Worm (Caenorhabditis elegans): Measurements from ENCODE around the gene nhr-150.

ce11 chrV:15498434-15498833 lies 17.2 kb upstream of the nhr-150 start, which contains the start of gene C06B8.7:
- no peak for TF ChIP-seq dpl-1 (GFP tag; optimal IDR thresholded peaks at IDR 0.05)
- no peak for TF ChIP-seq ZK337.2 (GFP tag; IDR thresholded peaks at IDR 0.05)
- TF ChIP-seq ceh-20 (GFP tag; IDR thresholded peaks at IDR 0.05), result no peak
- TF ChIP-seq tag-97 (GFP tag; IDR thresholded peaks at IDR 0.05), result no peak
- no peak for TF ChIP-seq lin-29 (GFP tag; IDR thresholded peaks at IDR 0.05)
- TF ChIP-seq daf-12 (tag; optimal IDR thresholded peaks at IDR 0.05), result no peak
- TF ChIP-seq nhr-25 (tag; optimal IDR thresholded peaks at IDR 0.05; ENCODE audit: borderline replicate concordance, insufficient read depth), result no peak
- no peak for TF ChIP-seq Y48G9A.11 (GFP tag; IDR thresholded peaks at IDR 0.05)
- TF ChIP-seq zip-11 (GFP tag; IDR thresholded peaks at IDR 0.05), result no peak
- TF ChIP-seq ama-1 (optimal IDR thresholded peaks at IDR 0.05), result no peak
- TF ChIP-seq snpc-4 (tag; optimal IDR thresholded peaks at IDR 0.05), result no peak
- TF ChIP-seq pha-4 (GFP tag; IDR thresholded peaks at IDR 0.05), result no peak
- TF ChIP-seq pha-4 (tag; optimal IDR thresholded peaks at IDR 0.05), result no peak

All from whole organism, L4 larva.